Worm (Caenorhabditis elegans) whole organism, L1 larva: ENCODE results near the gene lin-15A.
A peak's percentile ranks its signal among the peaks of the same experiment; 100 is the strongest.

Experiments
- C16A3.4 ChIP-seq: fragments of 150-350 bp; optimal IDR thresholded peaks from 2 replicates; lab custom pipeline; 2014; ENCODE audit warnings: missing biosample characterization, missing genetic modification characterization
- F16B12.6 ChIP-seq: fragments of 150-350 bp; optimal IDR thresholded peaks from 2 replicates; lab custom pipeline; 2014; ENCODE audit warnings: missing biosample characterization, missing genetic modification characterization
- alr-1 ChIP-seq: fragments of 200-800 bp; sonication (Bioruptor generic); optimal IDR thresholded peaks from 2 replicates; lab custom pipeline; 2018; ENCODE audit warnings: borderline replicate concordance, mild to moderate bottlenecking, missing genetic modification characterization, missing compliant biosample characterization
- aly-2 ChIP-seq: fragments of 150-350 bp; optimal IDR thresholded peaks from 2 replicates; lab custom pipeline; 2014; ENCODE audit warnings: missing biosample characterization, missing genetic modification characterization
- blmp-1 ChIP-seq: fragments of 150-350 bp; optimal IDR thresholded peaks from 2 replicates; lab custom pipeline; 2014; ENCODE audit warnings: missing biosample characterization, missing genetic modification characterization
- ceh-63 ChIP-seq: fragments of 200-800 bp; sonication (Bioruptor generic); optimal IDR thresholded peaks from 2 replicates; lab custom pipeline; 2018; ENCODE audit warnings: mild to moderate bottlenecking, missing genetic modification characterization, missing compliant biosample characterization
- ceh-8 ChIP-seq: fragments of 200-800 bp; sonication (Bioruptor generic); optimal IDR thresholded peaks from 2 replicates; lab custom pipeline; 2018; ENCODE audit warnings: mild to moderate bottlenecking, missing genetic modification characterization, moderate library complexity, missing compliant biosample characterization
- ceh-82 ChIP-seq, 3 experiments: fragments of 150-350 bp in 1 of 3; sonication (generic microtip) in 2 of 3; optimal IDR thresholded peaks; 2 replicates each; lab custom pipeline; 2014 to 2017; ENCODE audit warnings: missing biosample characterization in 3 of 3, missing genetic modification characterization in 3 of 3
- efl-1 ChIP-seq, 4 experiments: fragments of 150-350 bp; optimal IDR thresholded peaks in 3 of 4; peaks in 1 of 4; 1 replicate in 1 of 4; 2 replicates in 3 of 4; lab custom pipeline; 2014; ENCODE audit warnings: missing biosample characterization in 2 of 4, missing genetic modification characterization in 2 of 4, missing genetic modification reagents in 2 of 4
- egl-13 ChIP-seq: sonication (generic microtip); optimal IDR thresholded peaks from 2 replicates; lab custom pipeline; 2016; ENCODE audit warnings: missing genotype, missing genetic modification reagents, missing genetic modification characterization, missing compliant biosample characterization
- elt-2 ChIP-seq: sonication (generic microtip); optimal IDR thresholded peaks from 2 replicates; lab custom pipeline; 2016; ENCODE audit warnings: missing genetic modification characterization, mild to moderate bottlenecking, inconsistent platforms, missing compliant biosample characterization, missing genetic modification reagents
- elt-3 ChIP-seq, 6 experiments: fragments of 150-350 bp in 1 of 6; sonication (generic microtip); optimal IDR thresholded peaks; 2 replicates each; lab custom pipeline; 2017 to 2018; ENCODE audit warnings: missing biosample characterization in 6 of 6, missing genetic modification characterization in 6 of 6, inconsistent platforms in 1 of 6
- fkh-4 ChIP-seq: sonication (generic microtip); optimal IDR thresholded peaks from 2 replicates; lab custom pipeline; 2016; ENCODE audit warnings: missing compliant biosample characterization, missing genetic modification characterization, borderline replicate concordance
- fkh-8 ChIP-seq: sonication (generic microtip); optimal IDR thresholded peaks from 2 replicates; lab custom pipeline; 2016; ENCODE audit warnings: mild to moderate bottlenecking, missing genetic modification characterization, missing compliant biosample characterization
- grh-1 ChIP-seq: fragments of 200-800 bp; sonication (Bioruptor generic); IDR thresholded peaks from 2 replicates; pipeline ENCODE4 v1.3.6; 2022; ENCODE audit warnings: missing genetic modification reagents, missing genetic modification characterization, missing compliant biosample characterization
- lin-14 ChIP-seq: fragments of 200-800 bp; sonication (Bioruptor generic); optimal IDR thresholded peaks from 2 replicates; lab custom pipeline; 2018; ENCODE audit warnings: mild to moderate bottlenecking, missing genetic modification characterization, moderate library complexity, missing compliant biosample characterization
- lin-15B ChIP-seq: fragments of 150-350 bp; sonication (generic microtip); optimal IDR thresholded peaks from 3 replicates; lab custom pipeline; 2014; ENCODE audit warnings: missing biosample characterization, missing genetic modification characterization
- lin-35 ChIP-seq, 2 experiments: fragments of 150-350 bp; optimal IDR thresholded peaks; 2 replicates each; lab custom pipeline; 2014; ENCODE audit warnings: missing biosample characterization in 2 of 2, missing genetic modification characterization in 2 of 2, missing genetic modification reagents in 2 of 2
- lin-39 ChIP-seq: fragments of 150-350 bp; optimal IDR thresholded peaks from 2 replicates; lab custom pipeline; 2014; ENCODE audit warnings: missing biosample characterization, missing genetic modification reagents, missing genetic modification characterization
- mef-2 ChIP-seq: fragments of 150-350 bp; optimal IDR thresholded peaks from 2 replicates; lab custom pipeline; 2014; ENCODE audit warnings: missing biosample characterization, missing genetic modification characterization
- nhr-20 ChIP-seq: sonication (generic microtip); optimal IDR thresholded peaks from 2 replicates; lab custom pipeline; 2016; ENCODE audit warnings: mild to moderate bottlenecking, missing genetic modification characterization, missing compliant biosample characterization
- nhr-237 ChIP-seq: fragments of 150-350 bp; optimal IDR thresholded peaks from 2 replicates; lab custom pipeline; 2014; ENCODE audit warnings: missing biosample characterization, missing genetic modification characterization
- nhr-28 ChIP-seq: fragments of 150-350 bp; optimal IDR thresholded peaks from 2 replicates; lab custom pipeline; 2014; ENCODE audit warnings: missing biosample characterization, missing genetic modification characterization
- nhr-77 ChIP-seq: fragments of 150-350 bp; optimal IDR thresholded peaks from 2 replicates; lab custom pipeline; 2014; ENCODE audit warnings: missing biosample characterization, missing genetic modification characterization
- nhr-85 ChIP-seq: sonication (generic microtip); peaks from one replicate; lab custom pipeline; 2016; ENCODE audit warnings: missing genetic modification characterization, inconsistent platforms, missing compliant biosample characterization
- nhr-90 ChIP-seq: sonication (generic microtip); optimal IDR thresholded peaks from 2 replicates; lab custom pipeline; 2016; ENCODE audit warnings: mild to moderate bottlenecking, missing genetic modification characterization, missing compliant biosample characterization; ENCODE audit not compliant: poor library complexity
- pqm-1 ChIP-seq: sonication (generic microtip); optimal IDR thresholded peaks from 3 replicates; lab custom pipeline; 2017; ENCODE audit warnings: missing biosample characterization, missing genetic modification characterization
- rnt-1 ChIP-seq: sonication (generic microtip); optimal IDR thresholded peaks from 2 replicates; lab custom pipeline; 2016; ENCODE audit warnings: mild to moderate bottlenecking, missing genetic modification characterization, moderate library complexity, missing compliant biosample characterization
- snpc-4 ChIP-seq: fragments of 150-350 bp; optimal IDR thresholded peaks from 2 replicates; lab custom pipeline; 2014; ENCODE audit warnings: missing biosample characterization, missing genetic modification characterization
- snu-23 ChIP-seq: sonication (generic microtip); optimal IDR thresholded peaks from 2 replicates; lab custom pipeline; 2016; ENCODE audit warnings: missing genetic modification characterization, missing compliant biosample characterization
- sptf-1 ChIP-seq: fragments of 150-350 bp; optimal IDR thresholded peaks from 2 replicates; lab custom pipeline; 2014; ENCODE audit warnings: missing biosample characterization, missing genetic modification characterization
- unc-130 ChIP-seq: fragments of 150-350 bp; optimal IDR thresholded peaks from 2 replicates; lab custom pipeline; 2017; ENCODE audit warnings: missing biosample characterization, missing genetic modification characterization, inconsistent platforms
- vab-15 ChIP-seq: sonication (generic microtip); optimal IDR thresholded peaks from 2 replicates; lab custom pipeline; 2017; ENCODE audit warnings: missing genotype, mild to moderate bottlenecking, missing genetic modification characterization, missing compliant biosample characterization
- xbp-1 ChIP-seq: sonication (generic microtip); optimal IDR thresholded peaks from 2 replicates; lab custom pipeline; 2016; ENCODE audit warnings: missing genetic modification characterization, missing compliant biosample characterization
- zip-4 ChIP-seq: fragments of 200-800 bp; sonication (Bioruptor generic); optimal IDR thresholded peaks from 2 replicates; lab custom pipeline; 2018; ENCODE audit warnings: mild to moderate bottlenecking, missing genetic modification characterization, moderate library complexity, missing compliant biosample characterization

Gene lin-15A

ce11 chrX:15766861-15767260 is 35.1 kb downstream of the lin-15A start:
- TF ChIP-seq nhr-28 (no peak), snpc-4 (peak; percentile 36)
- TF ChIP-seq, all 84 proteins: peak for 1

- TF ChIP-seq snpc-4 (peak; percentile 20), pqm-1 (no peak)
Observed at ce11 chrX:15768532-15768931, 36.8 kb downstream of the lin-15A start.

DNA sequence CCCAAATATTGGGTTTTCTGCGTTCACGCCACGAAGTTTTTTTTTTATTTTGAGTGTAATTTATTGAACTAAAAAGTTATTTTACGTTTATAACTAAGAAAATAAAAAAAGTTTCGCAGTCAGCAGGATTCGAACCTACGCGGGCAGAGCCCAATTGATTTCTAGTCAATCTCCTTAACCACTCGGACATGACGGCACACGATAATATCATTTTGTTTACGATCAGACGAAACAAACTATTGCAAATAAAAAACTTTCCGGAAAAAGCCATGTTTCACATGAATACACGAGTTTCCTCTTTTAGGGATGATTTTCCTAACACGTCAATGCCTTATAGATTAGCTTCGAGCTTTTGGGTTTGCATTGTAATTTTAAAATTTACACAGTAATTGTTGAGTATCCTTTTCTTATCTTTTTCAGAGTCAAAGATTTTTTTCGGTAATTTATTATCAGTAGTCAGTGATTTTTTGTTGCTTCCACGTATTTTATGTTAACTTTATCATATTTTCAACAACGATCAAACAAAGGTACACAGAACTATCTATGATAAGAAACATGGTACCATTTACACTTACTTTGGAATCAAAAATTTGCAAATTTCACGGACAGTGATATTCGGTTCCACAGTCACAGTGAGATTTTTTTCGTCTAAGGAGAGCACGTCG is 38.3 kb downstream of the lin-15A start:
- no peak for TF ChIP-seq snu-23
- TF ChIP-seq elt-2 (tag; lab: Kevin White, UChicago), result peak; percentile 67
- TF ChIP-seq, all 84 proteins: peak for 1

- TF ChIP-seq lin-39 (tag; lab: Kevin White, UChicago) (no peak), snpc-4 (peak; percentile 36), sptf-1 (no peak)
Observed at ce11 chrX:15770787-15771186, 39.0 kb downstream of the lin-15A start.

ce11 chrX:15771411-15771810 is 39.6 kb downstream of the lin-15A start, which contains the start of gene Y7A5A.1:
Gene Y7A5A.1 (minus strand): TSS chrX:15771493.
- TF ChIP-seq fkh-8 (tag; lab: Kevin White, UChicago), result no peak
- peak; percentile 1 for TF ChIP-seq blmp-1 (tag; lab: Kevin White, UChicago)
- peak; percentile 26 for TF ChIP-seq elt-2 (tag; lab: Kevin White, UChicago)
- no peak for TF ChIP-seq alr-1 (tag; lab: Kevin White, UChicago)
- TF ChIP-seq, all 84 proteins: peak for 2

DNA sequence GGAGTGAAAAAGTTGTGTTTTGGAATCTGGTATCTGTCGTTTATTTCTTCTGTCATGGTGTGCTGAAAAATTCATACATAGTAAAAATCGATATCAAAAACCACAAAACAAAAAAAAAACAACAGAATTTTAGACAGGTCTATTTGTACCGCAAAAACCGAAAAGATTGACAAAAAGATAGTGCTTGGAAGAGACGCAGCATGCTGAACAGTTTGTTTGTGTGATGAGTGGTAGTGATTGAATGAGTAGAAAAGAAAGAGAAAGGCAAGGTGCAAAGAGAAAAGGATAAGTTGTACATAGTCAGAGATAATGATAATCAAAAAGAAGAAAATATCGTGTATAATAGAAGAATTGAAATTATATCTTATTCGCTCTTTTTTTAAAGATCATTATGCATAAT is 40.9 kb downstream of the lin-15A start, which contains the start of gene Y7A5A.2:
TSS of gene Y7A5A.2 (minus strand) at position 62 of the 400 bp plus-strand sequence.
- TF ChIP-seq rnt-1 (peak; percentile 14), C16A3.4 (tag; lab: Kevin White, UChicago) (no peak), blmp-1 (tag; lab: Kevin White, UChicago) (peak; percentile 87), nhr-90 (tag; lab: Kevin White, UChicago) (no peak), ceh-82 (tag; optimal IDR thresholded peaks at IDR 0.05; lab: Kevin White, UChicago) (no peak), lin-14 (GFP tag; lab: Kevin White, UChicago) (peak; percentile 21), unc-130 (tag; lab: Kevin White, UChicago) (peak; percentile 5), grh-1 (GFP tag; lab: Robert Waterston, UW) (no peak), snu-23 (peak; percentile 1), F16B12.6 (tag; lab: Kevin White, UChicago) (no peak), ceh-8 (GFP tag; lab: Kevin White, UChicago) (no peak), efl-1 (optimal IDR thresholded peaks at IDR 0.05; lab: Kevin White, UChicago) (no peak), efl-1 (GFP tag; optimal IDR thresholded peaks at IDR 0.05 in 1 of 2; lab: Kevin White, UChicago) (no peak), pqm-1 (no peak), egl-13 (tag; lab: Kevin White, UChicago) (no peak), zip-4 (GFP tag; lab: Kevin White, UChicago) (no peak), lin-35 (GFP tag; optimal IDR thresholded peaks at IDR 0.05; lab: Kevin White, UChicago) (no peak), mef-2 (no peak), nhr-237 (no peak), nhr-77 (tag; lab: Kevin White, UChicago) (no peak), ceh-63 (GFP tag; lab: Kevin White, UChicago) (no peak), aly-2 (tag; lab: Kevin White, UChicago) (no peak), xbp-1 (no peak), vab-15 (tag; lab: Kevin White, UChicago) (no peak), lin-15B (no peak), nhr-85 (no peak), fkh-4 (tag; lab: Kevin White, UChicago) (no peak), sptf-1 (no peak), elt-3 (tag; optimal IDR thresholded peaks at IDR 0.05; lab: Kevin White, UChicago) (peak in 1 of 6 experiments; percentile 12), nhr-28 (no peak), nhr-20 (no peak)
